Worm (Caenorhabditis elegans) whole organism, young adult: ENCODE measurements around the gene F44E2.7.
A peak's percentile ranks its signal among the peaks of the same experiment; 100 is the strongest.

Source experiments
- B0035.1 ChIP-seq: sonication (generic microtip); optimal IDR thresholded peaks from 2 replicates; lab custom pipeline; 2016; ENCODE audit warnings: missing genetic modification characterization, mild to moderate bottlenecking, missing compliant biosample characterization, missing genotype, missing genetic modification reagents
- B0336.3 ChIP-seq: fragments of 200-800 bp; sonication (Bioruptor generic); IDR thresholded peaks from 2 replicates; pipeline ENCODE4 v1.3.6; 2022; ENCODE audit warnings: missing genetic modification characterization, missing compliant biosample characterization
- C06A6.2 ChIP-seq: fragments of 200-800 bp; sonication (Bioruptor generic); conservative IDR thresholded peaks from 2 replicates; pipeline ENCODE4 v1.3.6; 2022; ENCODE audit warnings: missing genetic modification characterization, missing compliant biosample characterization
- F37B4.10 ChIP-seq: fragments of 200-800 bp; sonication (Bioruptor generic); IDR thresholded peaks from 2 replicates; pipeline ENCODE4 v1.3.6; 2022; ENCODE audit warnings: missing genetic modification characterization, missing compliant biosample characterization
- F57C9.4 ChIP-seq: sonication (generic microtip); optimal IDR thresholded peaks from 2 replicates; lab custom pipeline; 2017; ENCODE audit warnings: mild to moderate bottlenecking, missing genetic modification characterization, missing compliant biosample characterization
- Y53G8AR.9 ChIP-seq: fragments of 200-800 bp; sonication (Bioruptor generic); conservative IDR thresholded peaks from 2 replicates; pipeline ENCODE4 v1.3.6; 2022; ENCODE audit warnings: missing genetic modification reagents, missing genetic modification characterization, missing compliant biosample characterization
- aptf-2 ChIP-seq: fragments of 200-800 bp; sonication (Bioruptor generic); conservative IDR thresholded peaks from 2 replicates; pipeline ENCODE4 v1.3.6; 2022; ENCODE audit warnings: missing genetic modification reagents, missing genetic modification characterization, missing compliant biosample characterization
- aptf-3 ChIP-seq: fragments of 200-800 bp; sonication (Bioruptor generic); IDR thresholded peaks from 2 replicates; pipeline ENCODE4 v1.3.6; 2022; ENCODE audit warnings: missing genetic modification characterization, missing compliant biosample characterization
- attf-5 ChIP-seq: fragments of 200-800 bp; sonication (Bioruptor generic); optimal IDR thresholded peaks from 2 replicates; lab custom pipeline; 2018; ENCODE audit warnings: mild to moderate bottlenecking, missing genetic modification characterization, missing compliant biosample characterization
- ccch-3 ChIP-seq: fragments of 200-800 bp; sonication (Bioruptor generic); optimal IDR thresholded peaks from 2 replicates; lab custom pipeline; 2018; ENCODE audit warnings: mild to moderate bottlenecking, missing genetic modification characterization, missing compliant biosample characterization
- cebp-1 ChIP-seq, 2 experiments: fragments of 200-800 bp in 1 of 2; sonication (Bioruptor generic) in 1 of 2; sonication (generic microtip) in 1 of 2; IDR thresholded peaks in 1 of 2; optimal IDR thresholded peaks in 1 of 2; 2 replicates each; pipeline versions ENCODE4 v1.3.6 to Lab custom; 2017 to 2022; ENCODE audit warnings: missing compliant biosample characterization in 2 of 2, missing genetic modification characterization in 2 of 2, mild to moderate bottlenecking in 1 of 2, missing genetic modification reagents in 1 of 2, moderate library complexity in 1 of 2
- ceh-27 ChIP-seq: fragments of 200-800 bp; sonication (Bioruptor generic); optimal IDR thresholded peaks from 2 replicates; lab custom pipeline; 2018; ENCODE audit warnings: mild to moderate bottlenecking, missing genetic modification characterization, moderate library complexity, missing compliant biosample characterization
- ceh-58 ChIP-seq: fragments of 200-800 bp; sonication (Bioruptor generic); IDR thresholded peaks from 2 replicates; pipeline ENCODE4 v1.3.6; 2022; ENCODE audit warnings: missing genetic modification characterization, missing compliant biosample characterization
- ceh-91 ChIP-seq: fragments of 200-800 bp; sonication (Bioruptor generic); IDR thresholded peaks from 2 replicates; pipeline ENCODE4 v1.3.6; 2022; ENCODE audit warnings: missing genetic modification reagents, missing genetic modification characterization, missing compliant biosample characterization
- chd-7 ChIP-seq: sonication (generic microtip); optimal IDR thresholded peaks from 2 replicates; lab custom pipeline; 2016; ENCODE audit warnings: mild to moderate bottlenecking, missing genetic modification characterization, moderate library complexity, missing compliant biosample characterization
- dpff-1 ChIP-seq: sonication (generic microtip); optimal IDR thresholded peaks from 2 replicates; lab custom pipeline; 2017; ENCODE audit warnings: mild to moderate bottlenecking, missing genetic modification characterization, missing compliant biosample characterization
- egrh-3 ChIP-seq: fragments of 200-800 bp; sonication (Bioruptor generic); IDR thresholded peaks from 2 replicates; pipeline ENCODE4 v1.3.6; 2022; ENCODE audit warnings: missing genetic modification reagents, missing genetic modification characterization, missing compliant biosample characterization
- fkh-3 ChIP-seq: sonication (generic microtip); optimal IDR thresholded peaks from 2 replicates; lab custom pipeline; 2016; ENCODE audit warnings: mild to moderate bottlenecking, missing genetic modification characterization, missing compliant biosample characterization
- gei-17 ChIP-seq: fragments of 200-800 bp; sonication (Bioruptor generic); optimal IDR thresholded peaks from 2 replicates; lab custom pipeline; 2018; ENCODE audit warnings: mild to moderate bottlenecking, missing genetic modification characterization, missing compliant biosample characterization
- him-1 ChIP-seq: sonication (generic microtip); optimal IDR thresholded peaks from 2 replicates; lab custom pipeline; 2016; ENCODE audit warnings: missing genotype, missing genetic modification reagents, missing genetic modification characterization, missing compliant biosample characterization
- hmg-1.2 ChIP-seq: fragments of 200-800 bp; sonication (Bioruptor generic); IDR thresholded peaks from 2 replicates; pipeline ENCODE4 v1.3.6; 2022; ENCODE audit warnings: missing genetic modification reagents, missing genetic modification characterization, missing compliant biosample characterization
- hmg-20 ChIP-seq: fragments of 200-800 bp; sonication (Bioruptor generic); IDR thresholded peaks from 2 replicates; pipeline ENCODE4 v1.3.6; 2022; ENCODE audit warnings: missing genetic modification reagents, missing genetic modification characterization, missing compliant biosample characterization
- lag-1 ChIP-seq: fragments of 200-800 bp; sonication (Bioruptor generic); IDR thresholded peaks from 2 replicates; pipeline ENCODE4 v1.3.6; 2022; ENCODE audit warnings: missing genetic modification reagents, missing genetic modification characterization, missing compliant biosample characterization
- let-607 ChIP-seq, 2 experiments: fragments of 200-800 bp in 1 of 2; sonication (Bioruptor generic) in 1 of 2; sonication (generic microtip) in 1 of 2; optimal IDR thresholded peaks; 2 replicates each; lab custom pipeline; 2016 to 2018; ENCODE audit warnings: mild to moderate bottlenecking in 2 of 2, missing compliant biosample characterization in 2 of 2, missing genetic modification characterization in 2 of 2, moderate library complexity in 2 of 2, missing genotype in 1 of 2
- lin-40 ChIP-seq: sonication (generic microtip); optimal IDR thresholded peaks from 2 replicates; lab custom pipeline; 2016; ENCODE audit warnings: missing genetic modification characterization, mild to moderate bottlenecking, missing compliant biosample characterization, missing genotype, missing genetic modification reagents
- lin-54 ChIP-seq: fragments of 200-800 bp; sonication (Bioruptor generic); optimal IDR thresholded peaks from 2 replicates; lab custom pipeline; 2018; ENCODE audit warnings: mild to moderate bottlenecking, missing genetic modification characterization, missing compliant biosample characterization
- madf-10 ChIP-seq: sonication (generic microtip); optimal IDR thresholded peaks from 2 replicates; lab custom pipeline; 2016; ENCODE audit warnings: mild to moderate bottlenecking, missing genetic modification characterization, missing compliant biosample characterization
- madf-6 ChIP-seq: fragments of 200-800 bp; sonication (Bioruptor generic); IDR thresholded peaks from 2 replicates; pipeline ENCODE4 v1.3.6; 2022; ENCODE audit warnings: missing genetic modification reagents, missing genetic modification characterization, missing compliant biosample characterization
- mcd-1 ChIP-seq: fragments of 200-800 bp; sonication (Bioruptor generic); IDR thresholded peaks from 2 replicates; pipeline ENCODE4 v1.3.6; 2022; ENCODE audit warnings: missing genetic modification reagents, missing genetic modification characterization, missing compliant biosample characterization
- mel-28 ChIP-seq: sonication (generic microtip); optimal IDR thresholded peaks from 2 replicates; lab custom pipeline; 2016; ENCODE audit warnings: borderline replicate concordance, mild to moderate bottlenecking, missing genetic modification characterization, missing compliant biosample characterization
- nfya-1 ChIP-seq: sonication (generic microtip); optimal IDR thresholded peaks from 2 replicates; lab custom pipeline; 2017; ENCODE audit warnings: antibody characterized with exemption, missing compliant biosample characterization, missing genetic modification characterization, borderline replicate concordance; ENCODE audit not compliant: insufficient read depth
- nfyb-1 ChIP-seq: fragments of 200-800 bp; sonication (Bioruptor generic); IDR thresholded peaks from 2 replicates; pipeline ENCODE4 v1.3.6; 2022; ENCODE audit warnings: missing genetic modification reagents, missing genetic modification characterization, missing compliant biosample characterization
- nhr-120 ChIP-seq: fragments of 200-800 bp; sonication (Bioruptor generic); IDR thresholded peaks from 2 replicates; pipeline ENCODE4 v1.3.6; 2022; ENCODE audit warnings: missing genetic modification characterization, missing compliant biosample characterization
- nhr-80 ChIP-seq: sonication (generic microtip); optimal IDR thresholded peaks from 2 replicates; lab custom pipeline; 2016; ENCODE audit warnings: missing genetic modification characterization, missing compliant biosample characterization
- rcor-1 ChIP-seq: fragments of 200-800 bp; sonication (Bioruptor generic); IDR thresholded peaks from 2 replicates; pipeline ENCODE4 v1.3.6; 2022; ENCODE audit warnings: missing genetic modification reagents, missing genetic modification characterization, missing compliant biosample characterization
- rec-8 ChIP-seq, 2 experiments: sonication (generic microtip); optimal IDR thresholded peaks; 2 replicates each; lab custom pipeline; 2016; ENCODE audit warnings: mild to moderate bottlenecking in 2 of 2, missing genetic modification characterization in 2 of 2, missing genetic modification reagents in 2 of 2, missing genotype in 2 of 2, missing biosample characterization in 1 of 2, missing compliant biosample characterization in 1 of 2, moderate library complexity in 1 of 2
- snpc-1.3 ChIP-seq: sonication (generic microtip); optimal IDR thresholded peaks from 2 replicates; lab custom pipeline; 2017; ENCODE audit warnings: missing genetic modification characterization, mild to moderate bottlenecking, missing compliant biosample characterization, antibody characterized with exemption, moderate library complexity, missing genotype, missing genetic modification reagents; ENCODE audit not compliant: insufficient read depth
- snpc-4 ChIP-seq, 5 experiments: fragments of 150-350 bp in 1 of 5; sonication (generic microtip) in 4 of 5; optimal IDR thresholded peaks; 2 replicates each; lab custom pipeline; 2014 to 2018; ENCODE audit warnings: missing genetic modification characterization in 5 of 5, missing biosample characterization in 3 of 5, antibody characterized with exemption in 2 of 5, mild to moderate bottlenecking in 2 of 5, missing compliant biosample characterization in 2 of 5, missing genotype in 2 of 5, moderate library complexity in 2 of 5, missing genetic modification reagents in 1 of 5
- somi-1 ChIP-seq: fragments of 200-800 bp; sonication (Bioruptor generic); optimal IDR thresholded peaks from 2 replicates; lab custom pipeline; 2018; ENCODE audit warnings: mild to moderate bottlenecking, missing genetic modification characterization, missing compliant biosample characterization
- tlf-1 ChIP-seq: fragments of 200-800 bp; sonication (Bioruptor generic); optimal IDR thresholded peaks from 2 replicates; lab custom pipeline; 2018; ENCODE audit warnings: mild to moderate bottlenecking, missing genetic modification characterization, missing compliant biosample characterization
- unc-130 ChIP-seq: sonication (generic microtip); optimal IDR thresholded peaks from 2 replicates; lab custom pipeline; 2016; ENCODE audit warnings: missing genetic modification reagents, missing genetic modification characterization, missing compliant biosample characterization
- xnd-1 ChIP-seq: sonication (generic microtip); optimal IDR thresholded peaks from 2 replicates; lab custom pipeline; 2016; ENCODE audit warnings: missing genotype, missing genetic modification reagents, missing genetic modification characterization, missing compliant biosample characterization
- ztf-26 ChIP-seq: sonication (generic microtip); optimal IDR thresholded peaks from 2 replicates; lab custom pipeline; 2017; ENCODE audit warnings: missing genetic modification characterization, missing compliant biosample characterization
- ztf-28 ChIP-seq: fragments of 200-800 bp; sonication (Bioruptor generic); IDR thresholded peaks from 2 replicates; pipeline ENCODE4 v1.3.6; 2022; ENCODE audit warnings: missing genetic modification reagents, missing genetic modification characterization, missing compliant biosample characterization

F44E2.7 gene

DNA sequence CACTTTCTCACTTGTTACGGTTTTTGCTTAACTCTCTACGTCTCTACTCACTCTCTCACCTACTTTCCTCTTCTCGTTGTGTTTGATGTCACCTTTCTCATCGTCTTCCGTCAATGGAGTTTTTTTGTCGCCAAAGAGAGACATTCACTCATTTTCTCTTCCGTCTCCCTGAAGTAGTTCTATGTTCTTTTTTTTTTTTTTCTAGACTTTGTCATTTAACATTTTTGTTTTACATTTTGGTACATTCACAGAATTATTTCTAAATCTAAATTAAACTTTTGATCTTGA is 47.5 kb downstream of the F44E2.7 start:
- TF ChIP-seq ceh-58 (GFP tag; lab: Robert Waterston, UW), result no peak
- no peak for TF ChIP-seq ccch-3
- TF ChIP-seq madf-10, result no peak
- no peak for TF ChIP-seq Y53G8AR.9 (GFP tag; lab: Robert Waterston, UW)
- no peak for TF ChIP-seq ztf-28 (GFP tag; lab: Robert Waterston, UW)
- no peak for TF ChIP-seq mel-28
- no peak for TF ChIP-seq aptf-3 (GFP tag; lab: Robert Waterston, UW)
- no peak for TF ChIP-seq unc-130
- TF ChIP-seq lag-1 (GFP tag; lab: Robert Waterston, UW), result no peak
- no peak for TF ChIP-seq F57C9.4
- no peak for TF ChIP-seq aptf-2 (GFP tag; lab: Robert Waterston, UW)
- no peak for TF ChIP-seq ceh-91
- no peak for TF ChIP-seq let-607 (tag; optimal IDR thresholded peaks at IDR 0.05; lab: Kevin White, UChicago)

DNA sequence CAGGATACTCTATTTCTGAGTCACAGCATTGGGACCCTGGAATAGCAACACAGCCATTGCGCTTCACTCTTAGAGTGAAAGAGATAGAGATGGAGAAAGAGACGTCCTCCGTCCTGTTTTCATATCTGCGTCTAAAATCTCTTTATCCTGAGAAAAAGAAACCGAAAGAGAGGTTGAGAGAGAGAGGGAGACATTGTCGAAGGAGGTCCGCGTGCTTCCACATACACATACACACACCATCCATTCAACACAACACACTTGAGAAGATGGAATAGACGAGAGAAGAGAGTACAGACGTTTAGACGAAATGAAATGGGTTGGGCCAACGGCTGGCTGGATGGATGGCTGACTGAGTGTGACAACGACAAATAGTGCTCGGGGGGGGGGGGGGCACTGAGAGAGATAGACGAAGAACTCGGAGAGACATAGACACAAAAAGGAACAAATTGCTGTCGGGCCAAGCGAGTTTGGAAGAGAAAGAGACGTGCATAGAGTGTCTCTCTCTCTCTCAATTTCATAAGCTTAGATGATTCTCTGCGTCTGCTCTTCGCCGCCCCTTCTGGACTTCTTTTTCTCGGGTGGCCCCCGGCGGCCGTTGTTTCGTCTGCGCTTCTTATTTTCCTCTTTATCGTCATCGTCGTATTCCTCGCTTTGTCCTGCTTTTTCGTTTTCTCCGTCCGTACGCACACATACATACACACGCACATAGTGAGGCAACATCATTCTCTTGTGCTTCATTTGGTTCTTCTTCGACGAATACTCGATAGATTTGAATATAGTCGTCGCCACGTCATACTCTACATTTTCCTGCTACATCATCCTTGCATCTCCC is 48.1 kb downstream of the F44E2.7 start, which contains the start of gene F54F2.6:
F54F2.6 (minus strand) TSS at position 738 of the 832 bp plus-strand sequence.
- TF ChIP-seq egrh-3 (GFP tag; lab: Robert Waterston, UW), result peak; percentile 83
- peak; percentile 88 for TF ChIP-seq ceh-27 (GFP tag; lab: Kevin White, UChicago)
- TF ChIP-seq B0336.3 (GFP tag; lab: Robert Waterston, UW), result peak; percentile 77
- TF ChIP-seq ceh-91, result no peak
- TF ChIP-seq lin-40 (tag; lab: Kevin White, UChicago), result peak; percentile 77
- TF ChIP-seq gei-17 (GFP tag; lab: Kevin White, UChicago), result peak; percentile 25
- no peak for TF ChIP-seq madf-6 (GFP tag; lab: Robert Waterston, UW)
- TF ChIP-seq him-1 (tag; lab: Kevin White, UChicago), result no peak
- TF ChIP-seq hmg-1.2, result peak; percentile 66
- peak; percentile 16 for TF ChIP-seq tlf-1 (GFP tag; lab: Kevin White, UChicago)
- TF ChIP-seq mcd-1 (GFP tag; lab: Robert Waterston, UW), result peak; percentile 59
- TF ChIP-seq nhr-80 (tag; lab: Kevin White, UChicago), result peak; percentile 61
- peak; percentile 20 for TF ChIP-seq dpff-1 (tag; lab: Kevin White, UChicago)
- 0 out of 2 replicates have a peak, but pooled peaks have one; percentile 9 for TF ChIP-seq F37B4.10
- no peak for TF ChIP-seq snpc-4 (GFP tag; optimal IDR thresholded peaks at IDR 0.05; lab: Kevin White, UChicago)
- peak in 2 of 4 experiments; percentile 50 for TF ChIP-seq snpc-4 (tag; optimal IDR thresholded peaks at IDR 0.05; lab: Kevin White, UChicago)
- no peak for TF ChIP-seq fkh-3 (tag; lab: Kevin White, UChicago)
- TF ChIP-seq madf-10, result peak; percentile 42
- TF ChIP-seq chd-7 (tag; lab: Kevin White, UChicago), result peak; percentile 82
- peak; percentile 57 for TF ChIP-seq C06A6.2
- no peak; the same call in 1 of the 2 replicates for TF ChIP-seq Y53G8AR.9 (GFP tag; lab: Robert Waterston, UW)
- TF ChIP-seq nhr-120 (GFP tag; lab: Robert Waterston, UW), result no peak
- TF ChIP-seq nfya-1 (tag; lab: Kevin White, UChicago), result no peak
- TF ChIP-seq lin-54, result peak; percentile 36
- TF ChIP-seq B0035.1 (tag; lab: Kevin White, UChicago), result peak; percentile 32
- peak; percentile 51 for TF ChIP-seq ztf-26
- no peak for TF ChIP-seq snpc-1.3 (tag; lab: Kevin White, UChicago)
- no peak for TF ChIP-seq hmg-20 (GFP tag; lab: Robert Waterston, UW)
- no peak for TF ChIP-seq xnd-1 (tag; lab: Kevin White, UChicago)
- TF ChIP-seq somi-1, result peak; percentile 91
- TF ChIP-seq rcor-1 (GFP tag; lab: Robert Waterston, UW), result no peak
- TF ChIP-seq cebp-1 (GFP tag; IDR thresholded peaks at IDR 0.05; lab: Robert Waterston, UW), result peak; percentile 60
- TF ChIP-seq cebp-1 (tag; optimal IDR thresholded peaks at IDR 0.05; lab: Kevin White, UChicago), result peak; percentile 91
- TF ChIP-seq nfyb-1 (GFP tag; lab: Robert Waterston, UW), result 0 out of 2 replicates have a peak, but pooled peaks have one; percentile 50
- TF ChIP-seq attf-5 (GFP tag; lab: Kevin White, UChicago), result peak; percentile 86
- no peak for TF ChIP-seq rec-8 (tag; optimal IDR thresholded peaks at IDR 0.05; lab: Kevin White, UChicago)
